Worm (Caenorhabditis elegans) whole organism, late embryonic: ENCODE measurements around the gene M03A1.8.

Experiments used
- ceh-18 ChIP-seq: sonication (generic microtip); optimal IDR thresholded peaks from 2 replicates; lab custom pipeline; 2016; ENCODE audit warnings: missing genetic modification characterization, missing compliant biosample characterization
- pqm-1 ChIP-seq: sonication (generic microtip); optimal IDR thresholded peaks from 2 replicates; lab custom pipeline; 2016; ENCODE audit warnings: missing genetic modification characterization, missing compliant biosample characterization

DNA sequence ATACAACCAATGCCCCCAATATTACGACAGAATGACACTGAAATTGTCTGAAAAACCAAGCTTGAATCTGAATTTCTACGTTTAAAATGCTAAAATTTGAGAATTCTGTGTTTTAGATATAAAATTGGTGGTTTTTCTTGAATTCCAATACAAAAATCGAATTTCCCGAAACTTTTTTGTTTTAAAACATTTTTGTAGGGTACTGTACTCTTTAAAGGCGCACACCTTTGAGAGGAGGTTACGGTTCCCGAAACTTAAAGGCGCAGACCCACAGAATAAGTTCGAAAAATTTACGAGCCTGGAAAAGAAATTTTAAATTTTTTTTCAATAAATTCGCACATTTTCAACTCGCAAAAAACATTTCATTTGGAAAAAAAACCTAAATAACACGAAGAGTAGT lies 44.5 kb downstream of the M03A1.8 start:
- TF ChIP-seq ceh-18 (tag; lab: Kevin White, UChicago) (no peak), pqm-1 (no peak)
